Fruit fly (Drosophila melanogaster): ENCODE results near the gene eIF4E1.

dm6 chr3L:9381602-9382001 lies 20.7 kb downstream of the eIF4E1 start, which contains the start of gene Hsp23:
- TF ChIP-seq br (GFP tag; optimal IDR thresholded peaks at IDR 0.05) (peak; percentile 60), Myc (optimal IDR thresholded peaks at IDR 0.05) (no peak), Vsx2 (GFP tag; optimal IDR thresholded peaks at IDR 0.05; ENCODE audit: partially characterized antibody) (no peak), Dif (GFP tag; optimal IDR thresholded peaks at IDR 0.05; ENCODE audit: partially characterized antibody) (peak; percentile 59), Hr78 (GFP tag; optimal IDR thresholded peaks at IDR 0.05) (no peak)
